Fruit fly (Drosophila melanogaster) whole organism, prepupa: ENCODE results near the gene Rph.
A peak's percentile ranks its signal among the peaks of the same experiment; 100 is the strongest.

ENCODE experiments used
- Blimp-1 ChIP-seq: fragments of 200-800 bp; sonication (Bioruptor generic); optimal IDR thresholded peaks from 3 replicates; lab custom pipeline; 2017; ENCODE audit warnings: missing biosample characterization, missing genetic modification characterization, mild to moderate bottlenecking, moderate library complexity, missing genetic modification reagents
- CG10631 ChIP-seq: fragments of 200-800 bp; sonication (Bioruptor generic); optimal IDR thresholded peaks from 2 replicates; lab custom pipeline; 2016; ENCODE audit warnings: missing biosample characterization, missing genetic modification characterization
- CG10669 ChIP-seq: fragments of 200-800 bp; sonication (Bioruptor generic); optimal IDR thresholded peaks from 3 replicates; lab custom pipeline; 2018; ENCODE audit warnings: missing biosample characterization, mild to moderate bottlenecking, missing genetic modification characterization, moderate library complexity
- CG11762 ChIP-seq: fragments of 200-800 bp; sonication (Bioruptor generic); optimal IDR thresholded peaks from 3 replicates; lab custom pipeline; 2016; ENCODE audit warnings: missing biosample characterization, missing genetic modification characterization; ENCODE audit not compliant: insufficient read depth
- CG11902 ChIP-seq: fragments of 200-800 bp; sonication (Bioruptor generic); optimal IDR thresholded peaks from 3 replicates; lab custom pipeline; 2016; ENCODE audit warnings: missing biosample characterization, missing genetic modification characterization
- CG3032 ChIP-seq: fragments of 200-800 bp; optimal IDR thresholded peaks from 2 replicates; lab custom pipeline; 2019; ENCODE audit warnings: missing biosample characterization, mild to moderate bottlenecking, missing genetic modification characterization, moderate library complexity
- CG31627 ChIP-seq: fragments of 200-800 bp; sonication (Bioruptor generic); optimal IDR thresholded peaks from 3 replicates; lab custom pipeline; 2016; ENCODE audit warnings: missing biosample characterization, missing genetic modification characterization
- CG34406 ChIP-seq: fragments of 200-800 bp; sonication (Bioruptor generic); optimal IDR thresholded peaks from 3 replicates; lab custom pipeline; 2016; ENCODE audit warnings: missing biosample characterization, missing genetic modification characterization
- CG3919 ChIP-seq: fragments of 200-800 bp; sonication (Bioruptor generic); optimal IDR thresholded peaks from 3 replicates; lab custom pipeline; 2016; ENCODE audit warnings: missing biosample characterization, missing genetic modification characterization
- CG6163 ChIP-seq: fragments of 200-800 bp; sonication (Bioruptor generic); IDR thresholded peaks from 3 replicates; pipeline ENCODE4 v1.3.6; 2022; ENCODE audit warnings: missing biosample characterization, missing genetic modification characterization
- CG6854 ChIP-seq: fragments of 200-800 bp; sonication (Bioruptor generic); optimal IDR thresholded peaks from 2 replicates; lab custom pipeline; 2017; ENCODE audit warnings: missing biosample characterization, mild to moderate bottlenecking, missing genetic modification characterization
- CG7368 ChIP-seq: fragments of 200-800 bp; sonication (Bioruptor generic); optimal IDR thresholded peaks from 3 replicates; lab custom pipeline; 2016; ENCODE audit warnings: missing biosample characterization, missing genetic modification characterization
- CG8119 ChIP-seq: fragments of 200-800 bp; sonication (Bioruptor generic); IDR thresholded peaks from 3 replicates; pipeline ENCODE4 v1.3.6; 2022; ENCODE audit warnings: missing biosample characterization, missing genetic modification characterization
- CG8319 ChIP-seq: fragments of 200-800 bp; sonication (Bioruptor generic); optimal IDR thresholded peaks from 3 replicates; lab custom pipeline; 2016; ENCODE audit warnings: missing biosample characterization, missing genetic modification characterization
- CG8632 ChIP-seq: fragments of 200-800 bp; sonication (Bioruptor generic); optimal IDR thresholded peaks from 3 replicates; lab custom pipeline; 2016; ENCODE audit warnings: missing biosample characterization, missing genetic modification characterization
- CG9139 ChIP-seq: fragments of 200-800 bp; sonication (Bioruptor generic); optimal IDR thresholded peaks from 3 replicates; lab custom pipeline; 2017; ENCODE audit warnings: missing biosample characterization, mild to moderate bottlenecking, missing genetic modification characterization
- Eip75B ChIP-seq: fragments of 200-800 bp; sonication (Bioruptor generic); optimal IDR thresholded peaks from 3 replicates; lab custom pipeline; 2016; ENCODE audit warnings: missing biosample characterization, missing genetic modification characterization
- Eip78C ChIP-seq: fragments of 200-800 bp; sonication (Bioruptor generic); peaks from one replicate; lab custom pipeline; 2016; ENCODE audit warnings: missing biosample characterization, missing genetic modification characterization
- Eip93F ChIP-seq: fragments of 200-800 bp; sonication (Bioruptor generic); optimal IDR thresholded peaks from 2 replicates; lab custom pipeline; 2016; ENCODE audit warnings: missing biosample characterization, mild to moderate bottlenecking, missing genetic modification characterization
- Ets21C ChIP-seq: fragments of 200-800 bp; sonication (Bioruptor generic); optimal IDR thresholded peaks from 3 replicates; lab custom pipeline; 2016; ENCODE audit warnings: missing biosample characterization, missing genetic modification characterization
- Ets96B ChIP-seq: fragments of 200-800 bp; optimal IDR thresholded peaks from 2 replicates; lab custom pipeline; 2019; ENCODE audit warnings: missing biosample characterization, mild to moderate bottlenecking, missing genetic modification characterization, moderate library complexity
- Gug ChIP-seq: fragments of 200-800 bp; sonication (Bioruptor generic); IDR thresholded peaks from 2 replicates; pipeline ENCODE4 v1.3.6; 2022; ENCODE audit warnings: missing biosample characterization, missing genetic modification characterization
- Hr38 ChIP-seq: sonication (Bioruptor generic); optimal IDR thresholded peaks from 2 replicates; lab custom pipeline; 2016; ENCODE audit warnings: missing biosample characterization, missing genetic modification characterization
- Hr39 ChIP-seq: fragments of 200-800 bp; sonication (Bioruptor generic); optimal IDR thresholded peaks from 2 replicates; lab custom pipeline; 2016; ENCODE audit warnings: missing biosample characterization, missing genetic modification characterization
- Hr4 ChIP-seq: fragments of 200-800 bp; sonication (Bioruptor generic); optimal IDR thresholded peaks from 3 replicates; lab custom pipeline; 2016; ENCODE audit warnings: missing biosample characterization, missing genetic modification characterization
- Lpt ChIP-seq: fragments of 200-800 bp; sonication (Bioruptor generic); optimal IDR thresholded peaks from 3 replicates; lab custom pipeline; 2016; ENCODE audit warnings: missing biosample characterization, missing genetic modification characterization
- Met ChIP-seq: fragments of 200-800 bp; sonication (Bioruptor generic); optimal IDR thresholded peaks from 3 replicates; lab custom pipeline; 2016; ENCODE audit warnings: missing biosample characterization, missing genetic modification characterization
- Sox102F ChIP-seq: fragments of 200-800 bp; sonication (Bioruptor generic); optimal IDR thresholded peaks from 2 replicates; lab custom pipeline; 2016; ENCODE audit warnings: missing biosample characterization, mild to moderate bottlenecking, missing genetic modification characterization
- Sox15 ChIP-seq: fragments of 200-800 bp; sonication (Bioruptor generic); optimal IDR thresholded peaks from 3 replicates; lab custom pipeline; 2016; ENCODE audit warnings: missing biosample characterization, missing genetic modification characterization
- achi ChIP-seq: fragments of 200-800 bp; sonication (Bioruptor generic); optimal IDR thresholded peaks from 3 replicates; lab custom pipeline; 2016; ENCODE audit warnings: missing biosample characterization, missing genetic modification characterization
- acj6 ChIP-seq: fragments of 200-800 bp; sonication (Bioruptor generic); optimal IDR thresholded peaks from 3 replicates; lab custom pipeline; 2016; ENCODE audit warnings: missing biosample characterization, missing genetic modification characterization
- cyc ChIP-seq: fragments of 200-800 bp; sonication (Bioruptor generic); optimal IDR thresholded peaks from 3 replicates; lab custom pipeline; 2016; ENCODE audit warnings: missing biosample characterization, missing genetic modification characterization
- dsx ChIP-seq: fragments of 200-800 bp; optimal IDR thresholded peaks from 3 replicates; lab custom pipeline; 2019; ENCODE audit warnings: missing biosample characterization, mild to moderate bottlenecking, missing genetic modification characterization, moderate library complexity; ENCODE audit not compliant: poor library complexity, severe bottlenecking
- eg ChIP-seq: fragments of 200-800 bp; sonication (Bioruptor generic); IDR thresholded peaks from 3 replicates; pipeline ENCODE4 v1.3.6; 2022; ENCODE audit warnings: missing biosample characterization, missing genetic modification characterization
- esn ChIP-seq: fragments of 200-800 bp; sonication (Bioruptor generic); optimal IDR thresholded peaks from 2 replicates; lab custom pipeline; 2016; ENCODE audit warnings: missing biosample characterization, mild to moderate bottlenecking, missing genetic modification characterization, moderate library complexity
- fd59A ChIP-seq: fragments of 200-800 bp; sonication (Bioruptor generic); optimal IDR thresholded peaks from 2 replicates; lab custom pipeline; 2017; ENCODE audit warnings: missing biosample characterization, mild to moderate bottlenecking, missing genetic modification characterization, missing genetic modification reagents
- fd85E ChIP-seq: fragments of 200-800 bp; sonication (Bioruptor generic); optimal IDR thresholded peaks from 3 replicates; lab custom pipeline; 2016; ENCODE audit warnings: missing biosample characterization, missing genetic modification characterization
- fkh ChIP-seq: fragments of 200-800 bp; sonication (Bioruptor generic); optimal IDR thresholded peaks from 3 replicates; lab custom pipeline; 2017; ENCODE audit warnings: missing biosample characterization, mild to moderate bottlenecking, missing genetic modification characterization, moderate library complexity
- net ChIP-seq: fragments of 200-800 bp; sonication (Bioruptor generic); optimal IDR thresholded peaks from 3 replicates; lab custom pipeline; 2016; ENCODE audit warnings: missing biosample characterization, missing genetic modification characterization
- pdm3 ChIP-seq: fragments of 200-800 bp; sonication (Bioruptor generic); optimal IDR thresholded peaks from 3 replicates; lab custom pipeline; 2016; ENCODE audit warnings: missing biosample characterization, missing genetic modification characterization
- salr ChIP-seq, 2 experiments: fragments of 200-800 bp; sonication (Bioruptor generic); optimal IDR thresholded peaks; 3 replicates each; lab custom pipeline; 2016 to 2018; ENCODE audit warnings: missing biosample characterization in 2 of 2, missing genetic modification characterization in 2 of 2, mild to moderate bottlenecking in 1 of 2
- spab ChIP-seq: fragments of 200-800 bp; sonication (Bioruptor generic); optimal IDR thresholded peaks from 2 replicates; lab custom pipeline; 2017; ENCODE audit warnings: missing biosample characterization, mild to moderate bottlenecking, missing genetic modification characterization, missing genetic modification reagents
- ss ChIP-seq, 2 experiments: fragments of 200-800 bp; sonication (Bioruptor generic); optimal IDR thresholded peaks; 2 replicates in 1 of 2; 3 replicates in 1 of 2; lab custom pipeline; 2017 to 2018; ENCODE audit warnings: mild to moderate bottlenecking in 2 of 2, missing biosample characterization in 2 of 2, missing genetic modification characterization in 2 of 2, moderate library complexity in 1 of 2
- svp ChIP-seq: fragments of 200-800 bp; sonication (Bioruptor generic); peaks from one replicate; lab custom pipeline; 2016; ENCODE audit warnings: missing biosample characterization, missing genetic modification characterization
- topi ChIP-seq: fragments of 200-800 bp; sonication (Bioruptor generic); optimal IDR thresholded peaks from 3 replicates; lab custom pipeline; 2016; ENCODE audit warnings: missing biosample characterization, missing genetic modification characterization
- vri ChIP-seq: fragments of 200-800 bp; sonication (Bioruptor generic); optimal IDR thresholded peaks from 3 replicates; lab custom pipeline; 2016; ENCODE audit warnings: missing biosample characterization, mild to moderate bottlenecking, missing genetic modification characterization

Rph gene

DNA sequence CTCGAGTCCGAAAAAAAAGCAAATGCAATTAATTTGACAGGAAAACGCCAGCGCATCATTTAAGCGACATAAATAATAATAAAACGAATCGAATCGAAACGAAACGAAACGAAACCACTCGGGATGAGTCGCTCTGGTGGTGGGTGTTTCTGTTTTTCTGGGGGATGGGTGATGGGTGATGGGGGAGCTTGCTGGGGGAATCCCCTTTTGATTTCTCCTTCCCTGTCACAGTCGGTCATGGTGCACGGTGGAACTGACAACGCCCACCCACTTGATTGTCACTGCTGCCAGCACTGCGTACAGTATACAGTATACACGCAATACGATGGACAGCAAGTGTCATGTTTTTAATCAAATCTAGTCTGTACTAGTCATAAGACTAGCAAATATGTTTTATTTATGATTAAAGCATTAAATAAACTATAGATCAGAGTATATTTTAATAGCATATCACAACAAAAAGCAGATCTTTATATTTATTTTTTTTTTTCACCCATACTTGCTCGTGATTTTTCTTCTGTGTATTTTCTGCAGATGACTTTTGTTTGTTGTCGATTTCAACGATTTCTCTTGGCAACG lies 35.5 kb downstream of the Rph start (continued):
- no peak for TF ChIP-seq Blimp-1 (GFP tag; lab: Kevin White, UChicago)
- no peak for TF ChIP-seq Hr38 (GFP tag; lab: Kevin White, UChicago)
- no peak for TF ChIP-seq vri (GFP tag; lab: Kevin White, UChicago)
- no peak for TF ChIP-seq Gug
- TF ChIP-seq fd85E (GFP tag; lab: Kevin White, UChicago): no peak
- no peak for TF ChIP-seq CG6854 (GFP tag; lab: Kevin White, UChicago)
- no peak for TF ChIP-seq Eip93F (GFP tag; lab: Kevin White, UChicago)
- TF ChIP-seq topi (GFP tag; lab: Kevin White, UChicago): peak; percentile 31
- TF ChIP-seq Met (GFP tag; lab: Kevin White, UChicago): peak; percentile 58
- peak; percentile 53 for TF ChIP-seq pdm3
- TF ChIP-seq CG6163 (GFP tag; lab: Robert Waterston, UW): no peak
- no peak for TF ChIP-seq CG10669
- no peak for TF ChIP-seq dsx
- TF ChIP-seq Ets96B (tag; lab: Kevin White, UChicago): no peak
- peak; percentile 16 for TF ChIP-seq Hr4 (GFP tag; lab: Kevin White, UChicago)
- TF ChIP-seq Ets21C (GFP tag; lab: Kevin White, UChicago): peak; percentile 1
- TF ChIP-seq CG11902 (GFP tag; lab: Kevin White, UChicago): no peak
- no peak for TF ChIP-seq CG11762 (GFP tag; lab: Kevin White, UChicago)
- TF ChIP-seq CG10631 (GFP tag; lab: Kevin White, UChicago): peak; percentile 48
- peak; percentile 41 for TF ChIP-seq esn (GFP tag; lab: Kevin White, UChicago)
- TF ChIP-seq Eip78C (GFP tag; lab: Kevin White, UChicago): peak; percentile 78
- peak; percentile 55 for TF ChIP-seq CG34406
- TF ChIP-seq CG3032 (tag; lab: Kevin White, UChicago): no peak
- TF ChIP-seq CG8319 (GFP tag; lab: Kevin White, UChicago): peak; percentile 8
- no peak for TF ChIP-seq Sox15 (GFP tag; lab: Kevin White, UChicago)
- TF ChIP-seq CG31627 (GFP tag; lab: Kevin White, UChicago): peak; percentile 16
- peak; percentile 11 for TF ChIP-seq CG3919 (GFP tag; lab: Kevin White, UChicago)
- peak; percentile 86 for TF ChIP-seq svp
- peak; percentile 38 for TF ChIP-seq acj6 (GFP tag; lab: Kevin White, UChicago)
- TF ChIP-seq Eip75B (GFP tag; lab: Kevin White, UChicago): peak; percentile 20
- peak; percentile 8 for TF ChIP-seq CG7368
- no peak for TF ChIP-seq fd59A (GFP tag; lab: Kevin White, UChicago)
- peak; percentile 9 for TF ChIP-seq Sox102F (GFP tag; lab: Kevin White, UChicago)
- TF ChIP-seq fkh (GFP tag; lab: Kevin White, UChicago): no peak
- peak; percentile 35 for TF ChIP-seq CG8632
- no peak for TF ChIP-seq CG8119 (GFP tag; lab: Robert Waterston, UW)
- no peak for TF ChIP-seq salr (GFP tag; optimal IDR thresholded peaks at IDR 0.05; lab: Kevin White, UChicago)

DNA sequence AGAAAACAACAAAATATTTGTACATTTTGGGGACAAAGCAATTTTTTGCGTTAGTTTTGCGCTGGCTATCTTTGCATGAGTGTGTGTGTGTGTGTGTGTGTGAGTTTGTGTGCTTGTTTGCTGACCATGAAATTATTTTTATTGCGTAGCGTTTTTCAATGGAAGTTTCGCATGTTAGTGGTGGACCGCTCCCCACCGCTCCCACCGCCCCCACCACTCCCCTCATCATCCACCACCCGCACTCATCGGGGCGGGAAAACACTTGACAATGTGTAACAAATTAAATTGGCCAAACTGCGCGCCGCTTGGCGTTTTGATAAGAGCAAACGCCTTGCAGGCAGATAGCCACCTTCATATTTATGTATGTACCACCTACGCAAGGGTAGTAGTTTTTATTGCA lies 38.2 kb downstream of the Rph start:
- no peak for TF ChIP-seq Hr4 (GFP tag; lab: Kevin White, UChicago)
- TF ChIP-seq Eip75B (GFP tag; lab: Kevin White, UChicago): no peak
- no peak for TF ChIP-seq Ets96B (tag; lab: Kevin White, UChicago)
- no peak for TF ChIP-seq Lpt (GFP tag; lab: Kevin White, UChicago)
- no peak for TF ChIP-seq CG8632
- TF ChIP-seq, all 60 proteins: peak for 0

DNA sequence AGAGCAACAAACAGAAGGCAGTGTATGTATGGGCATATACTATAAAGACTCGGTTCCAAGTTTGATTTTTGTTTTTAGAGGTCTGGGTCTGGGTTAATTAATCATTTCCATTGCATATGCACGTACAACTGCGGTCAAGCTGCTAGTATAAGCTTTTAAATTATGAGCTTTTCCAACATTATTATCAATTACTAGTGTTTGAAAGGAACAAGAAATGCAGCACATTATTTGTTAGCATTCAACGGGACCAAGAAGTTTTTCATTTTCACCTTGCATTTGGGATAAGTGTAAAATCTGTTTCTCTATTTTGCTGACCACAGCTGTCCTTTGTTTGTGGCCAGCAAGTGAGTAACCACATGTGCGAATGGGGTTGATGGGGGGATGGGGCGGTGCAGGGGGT lies 39.6 kb downstream of the Rph start:
- peak; percentile 34 for TF ChIP-seq CG3032 (tag; lab: Kevin White, UChicago)
- peak; percentile 62 for TF ChIP-seq CG6163 (GFP tag; lab: Robert Waterston, UW)
- no peak for TF ChIP-seq CG9139 (GFP tag; lab: Kevin White, UChicago)
- peak; percentile 66 for TF ChIP-seq topi (GFP tag; lab: Kevin White, UChicago)
- peak; percentile 55 for TF ChIP-seq pdm3
- no peak for TF ChIP-seq Hr38 (GFP tag; lab: Kevin White, UChicago)
- TF ChIP-seq Blimp-1 (GFP tag; lab: Kevin White, UChicago): no peak
- TF ChIP-seq eg (GFP tag; lab: Robert Waterston, UW): peak; percentile 60; the same call in 1 of the 3 replicates
- peak in 1 of 2 experiments; percentile 35 for TF ChIP-seq ss (GFP tag; optimal IDR thresholded peaks at IDR 0.05; lab: Kevin White, UChicago)
- TF ChIP-seq CG8319 (GFP tag; lab: Kevin White, UChicago): peak; percentile 42
- TF ChIP-seq fkh (GFP tag; lab: Kevin White, UChicago): no peak
- peak; percentile 67 for TF ChIP-seq net
- peak; percentile 20 for TF ChIP-seq vri (GFP tag; lab: Kevin White, UChicago)
- peak; percentile 13 to 24 for TF ChIP-seq salr (GFP tag; optimal IDR thresholded peaks at IDR 0.05; lab: Kevin White, UChicago)
- peak; percentile 45 for TF ChIP-seq Ets96B (tag; lab: Kevin White, UChicago)
- peak; percentile 50 for TF ChIP-seq achi (GFP tag; lab: Kevin White, UChicago)
- TF ChIP-seq spab: no peak
- TF ChIP-seq Eip75B (GFP tag; lab: Kevin White, UChicago): peak; percentile 58
- TF ChIP-seq Hr39 (GFP tag; lab: Kevin White, UChicago): peak; percentile 69
- TF ChIP-seq cyc (GFP tag; lab: Kevin White, UChicago): peak; percentile 56
- TF ChIP-seq acj6 (GFP tag; lab: Kevin White, UChicago): peak; percentile 62
